Fruit fly (Drosophila melanogaster) whole organism, embryonic: ENCODE results near the gene Ser.

Experiments
- Adf1 ChIP-seq: fragments of 200-800 bp; sonication (Bioruptor generic); IDR thresholded peaks from 2 replicates; pipeline ENCODE4 v1.3.6; 2022; ENCODE audit warnings: missing biosample characterization, missing genetic modification characterization
- Blimp-1 ChIP-seq: fragments of 200-800 bp; sonication (Bioruptor generic); optimal IDR thresholded peaks from 3 replicates; lab custom pipeline; 2018; ENCODE audit warnings: missing biosample characterization, missing genetic modification characterization, mild to moderate bottlenecking, moderate library complexity, missing genetic modification reagents
- CG10543 ChIP-seq: fragments of 200-800 bp; sonication (Bioruptor generic); optimal IDR thresholded peaks from 3 replicates; lab custom pipeline; 2017; ENCODE audit warnings: missing biosample characterization, mild to moderate bottlenecking, missing genetic modification characterization, moderate library complexity
- CG12942 ChIP-seq: fragments of 200-800 bp; sonication (Bioruptor generic); optimal IDR thresholded peaks from 3 replicates; lab custom pipeline; 2016; ENCODE audit warnings: missing biosample characterization, missing genetic modification characterization
- CG13123 ChIP-seq: fragments of 200-800 bp; sonication (Bioruptor generic); optimal IDR thresholded peaks from 2 replicates; lab custom pipeline; 2016; ENCODE audit warnings: missing biosample characterization, missing genetic modification characterization
- CG13624 ChIP-seq: fragments of 200-800 bp; sonication (Bioruptor generic); optimal IDR thresholded peaks from 2 replicates; lab custom pipeline; 2016; ENCODE audit warnings: missing biosample characterization, missing genetic modification characterization
- CG16779 ChIP-seq: fragments of 200-800 bp; sonication (Bioruptor generic); IDR thresholded peaks from 2 replicates; pipeline ENCODE4 v1.3.6; 2022; ENCODE audit warnings: missing biosample characterization, missing genetic modification characterization
- CG17385 ChIP-seq: fragments of 200-800 bp; sonication (Bioruptor generic); optimal IDR thresholded peaks from 3 replicates; lab custom pipeline; 2018; ENCODE audit warnings: missing biosample characterization, mild to moderate bottlenecking, missing genetic modification characterization
- CG2712 ChIP-seq: fragments of 200-800 bp; optimal IDR thresholded peaks from 3 replicates; lab custom pipeline; 2019; ENCODE audit warnings: missing biosample characterization, mild to moderate bottlenecking, missing genetic modification characterization, moderate library complexity
- CG30403 ChIP-seq: fragments of 200-800 bp; sonication (Bioruptor generic); optimal IDR thresholded peaks from 3 replicates; lab custom pipeline; 2016; ENCODE audit warnings: missing biosample characterization, missing genetic modification characterization
- CG5953 ChIP-seq: fragments of 200-800 bp; sonication (Bioruptor generic); IDR thresholded peaks from 2 replicates; pipeline ENCODE4 v1.3.6; 2022; ENCODE audit warnings: missing biosample characterization, missing genetic modification characterization
- CG7357 ChIP-seq: fragments of 200-800 bp; sonication (Bioruptor generic); IDR thresholded peaks from 3 replicates; pipeline ENCODE4 v1.3.6; 2022; ENCODE audit warnings: missing biosample characterization, missing genetic modification characterization
- CG7745 ChIP-seq: fragments of 200-800 bp; sonication (Bioruptor generic); optimal IDR thresholded peaks from 2 replicates; lab custom pipeline; 2018; ENCODE audit warnings: missing biosample characterization, mild to moderate bottlenecking, missing genetic modification characterization, moderate library complexity
- CG9727 ChIP-seq: fragments of 200-800 bp; sonication (Bioruptor generic); optimal IDR thresholded peaks from 3 replicates; lab custom pipeline; 2017; ENCODE audit warnings: missing biosample characterization, mild to moderate bottlenecking, missing genetic modification characterization
- CrebB ChIP-seq: fragments of 200-800 bp; sonication (Bioruptor generic); optimal IDR thresholded peaks from 3 replicates; lab custom pipeline; 2018; ENCODE audit warnings: missing biosample characterization, mild to moderate bottlenecking, missing genetic modification characterization
- Deaf1 ChIP-seq: fragments of 200-800 bp; optimal IDR thresholded peaks from 3 replicates; lab custom pipeline; 2019; ENCODE audit warnings: missing biosample characterization, mild to moderate bottlenecking, missing genetic modification characterization, moderate library complexity
- Doc3 ChIP-seq: fragments of 200-800 bp; sonication (Bioruptor generic); IDR thresholded peaks from 3 replicates; pipeline ENCODE4 v1.3.6; 2022; ENCODE audit warnings: missing biosample characterization, missing genetic modification characterization; ENCODE audit not compliant: partially characterized antibody
- ERR ChIP-seq: fragments of 200-800 bp; sonication (Bioruptor generic); optimal IDR thresholded peaks from 2 replicates; lab custom pipeline; 2016; ENCODE audit warnings: missing biosample characterization, missing genetic modification characterization
- Gsc ChIP-seq: fragments of 200-800 bp; sonication (Bioruptor generic); IDR thresholded peaks from 2 replicates; pipeline ENCODE4 v1.3.6; 2022; ENCODE audit warnings: missing biosample characterization, missing genetic modification characterization
- HHEX ChIP-seq: fragments of 200-800 bp; sonication (Bioruptor generic); optimal IDR thresholded peaks from 3 replicates; lab custom pipeline; 2017; ENCODE audit warnings: missing biosample characterization, mild to moderate bottlenecking, missing genetic modification characterization, missing genetic modification reagents
- HLH4C ChIP-seq: fragments of 200-800 bp; sonication (Bioruptor generic); IDR thresholded peaks from 3 replicates; pipeline ENCODE4 v1.3.6; 2022; ENCODE audit warnings: missing biosample characterization, missing genetic modification characterization; ENCODE audit not compliant: partially characterized antibody
- Hand ChIP-seq: fragments of 200-800 bp; sonication (Bioruptor generic); optimal IDR thresholded peaks from 2 replicates; lab custom pipeline; 2017; ENCODE audit warnings: mild to moderate bottlenecking, missing biosample characterization, missing genetic modification reagents, missing genetic modification characterization
- Hmr ChIP-seq: fragments of 200-800 bp; sonication (Bioruptor generic); optimal IDR thresholded peaks from 3 replicates; lab custom pipeline; 2017; ENCODE audit warnings: mild to moderate bottlenecking, missing biosample characterization, missing genetic modification reagents, missing genetic modification characterization
- Kr ChIP-seq: fragments of 200-800 bp; sonication (Bioruptor generic); optimal IDR thresholded peaks from 2 replicates; lab custom pipeline; 2017; ENCODE audit warnings: missing biosample characterization, mild to moderate bottlenecking, missing genetic modification characterization
- MESR4 ChIP-seq: fragments of 200-800 bp; sonication (Bioruptor generic); optimal IDR thresholded peaks from 2 replicates; lab custom pipeline; 2018; ENCODE audit warnings: missing biosample characterization, mild to moderate bottlenecking, missing genetic modification characterization, moderate library complexity
- Mrtf ChIP-seq: fragments of 200-800 bp; sonication (Bioruptor generic); IDR thresholded peaks from 3 replicates; pipeline ENCODE4 v1.3.6; 2022; ENCODE audit warnings: missing biosample characterization, missing genetic modification characterization
- NC2β ChIP-seq: fragments of 200-800 bp; sonication (Bioruptor generic); optimal IDR thresholded peaks from 2 replicates; lab custom pipeline; 2016; ENCODE audit warnings: missing biosample characterization, missing genetic modification characterization
- NfI ChIP-seq: fragments of 200-800 bp; sonication (Bioruptor generic); optimal IDR thresholded peaks from 3 replicates; lab custom pipeline; 2018; ENCODE audit warnings: missing biosample characterization, mild to moderate bottlenecking, missing genetic modification characterization, moderate library complexity
- ato ChIP-seq: fragments of 200-800 bp; sonication (Bioruptor generic); IDR thresholded peaks from 2 replicates; pipeline ENCODE4 v1.3.6; 2022; ENCODE audit warnings: missing biosample characterization, missing genetic modification characterization; ENCODE audit not compliant: partially characterized antibody
- br ChIP-seq: fragments of >200 bp; optimal IDR thresholded peaks from 2 replicates; lab custom pipeline; 2017
- btn ChIP-seq: fragments of 200-800 bp; sonication (Bioruptor generic); optimal IDR thresholded peaks from 2 replicates; lab custom pipeline; 2016; ENCODE audit warnings: missing biosample characterization, missing genetic modification characterization
- caup ChIP-seq: fragments of 200-800 bp; sonication (Bioruptor generic); optimal IDR thresholded peaks from 3 replicates; lab custom pipeline; 2017; ENCODE audit warnings: missing biosample characterization, mild to moderate bottlenecking, missing genetic modification characterization, moderate library complexity; ENCODE audit not compliant: severe bottlenecking
- chinmo ChIP-seq: fragments of 200-800 bp; sonication (Bioruptor generic); IDR thresholded peaks from 4 replicates; pipeline ENCODE4 v1.3.6; 2022; ENCODE audit warnings: missing biosample characterization, missing genetic modification characterization; ENCODE audit not compliant: partially characterized antibody
- chn ChIP-seq: fragments of 200-800 bp; sonication (Bioruptor generic); optimal IDR thresholded peaks from 2 replicates; lab custom pipeline; 2016; ENCODE audit warnings: missing biosample characterization, missing genetic modification characterization
- crol ChIP-seq: fragments of 200-800 bp; sonication (Bioruptor generic); IDR thresholded peaks from 2 replicates; pipeline ENCODE4 v1.3.6; 2022; ENCODE audit warnings: missing biosample characterization, missing genetic modification characterization
- danr ChIP-seq: fragments of 200-800 bp; sonication (Bioruptor generic); IDR thresholded peaks from 2 replicates; pipeline ENCODE4 v1.3.6; 2022; ENCODE audit warnings: missing biosample characterization, missing genetic modification characterization
- dati ChIP-seq: fragments of 200-800 bp; sonication (Bioruptor generic); IDR thresholded peaks from 2 replicates; pipeline ENCODE4 v1.3.6; 2022; ENCODE audit warnings: missing biosample characterization, missing genetic modification characterization
- en ChIP-seq: fragments of 200-800 bp; sonication (Bioruptor generic); optimal IDR thresholded peaks from 2 replicates; lab custom pipeline; 2016; ENCODE audit warnings: missing biosample characterization, missing genetic modification characterization
- ftz-f1 ChIP-seq: fragments of 200-800 bp; sonication (Bioruptor generic); optimal IDR thresholded peaks from 2 replicates; lab custom pipeline; 2016; ENCODE audit warnings: missing biosample characterization, missing genetic modification characterization
- gce ChIP-seq: fragments of 200-800 bp; sonication (Bioruptor generic); IDR thresholded peaks from 3 replicates; pipeline ENCODE4 v1.3.6; 2022; ENCODE audit warnings: missing biosample characterization, missing genetic modification characterization
- grn ChIP-seq: fragments of 200-800 bp; sonication (Bioruptor generic); optimal IDR thresholded peaks from 3 replicates; lab custom pipeline; 2017; ENCODE audit warnings: missing biosample characterization, missing genetic modification characterization
- gro ChIP-seq: fragments of 200-800 bp; sonication (Bioruptor generic); optimal IDR thresholded peaks from 2 replicates; lab custom pipeline; 2016; ENCODE audit warnings: missing biosample characterization, missing genetic modification characterization
- lilli ChIP-seq: fragments of 200-800 bp; sonication (Bioruptor generic); optimal IDR thresholded peaks from 3 replicates; lab custom pipeline; 2016; ENCODE audit warnings: missing biosample characterization, missing genetic modification characterization
- lola ChIP-seq, 3 experiments: fragments of >200 bp in 2 of 3; fragments of 200-800 bp in 1 of 3; sonication (Bioruptor generic) in 1 of 3; optimal IDR thresholded peaks; 2 replicates each; lab custom pipeline; 2017 to 2019; ENCODE audit warnings: missing biosample characterization in 3 of 3, missing genetic modification characterization in 3 of 3, mild to moderate bottlenecking in 1 of 3, moderate library complexity in 1 of 3
- nerfin-2 ChIP-seq: fragments of 200-800 bp; sonication (Bioruptor generic); IDR thresholded peaks from 2 replicates; pipeline ENCODE4 v1.3.6; 2022; ENCODE audit warnings: missing biosample characterization, missing genetic modification characterization; ENCODE audit not compliant: partially characterized antibody
- scrt ChIP-seq: fragments of 200-800 bp; sonication (Bioruptor generic); optimal IDR thresholded peaks from 2 replicates; lab custom pipeline; 2018; ENCODE audit warnings: missing biosample characterization, mild to moderate bottlenecking, missing genetic modification characterization, moderate library complexity
- so ChIP-seq: fragments of 200-800 bp; sonication (Bioruptor generic); IDR thresholded peaks from 3 replicates; pipeline ENCODE4 v1.3.6; 2022; ENCODE audit warnings: missing biosample characterization, missing genetic modification characterization
- tll ChIP-seq, 2 experiments: fragments of 200-800 bp in 1 of 2; fragments of >200 bp in 1 of 2; sonication (Bioruptor generic) in 1 of 2; optimal IDR thresholded peaks; 2 replicates each; lab custom pipeline; 2017 to 2019; ENCODE audit warnings: missing biosample characterization in 2 of 2, missing genetic modification characterization in 2 of 2, mild to moderate bottlenecking in 1 of 2, moderate library complexity in 1 of 2

Ser gene

dm6 chr3R:27154001-27154400, 40.1 kb downstream of the Ser start:
- TF ChIP-seq gro (GFP tag; lab: Kevin White, UChicago) (no peak), gce (GFP tag; lab: Robert Waterston, UW) (no peak), crol (GFP tag; lab: Robert Waterston, UW) (peak; percentile 39; the same call in 1 of the 2 replicates), CrebB (tag; lab: Kevin White, UChicago) (no peak), nerfin-2 (GFP tag; lab: Robert Waterston, UW) (no peak), btn (GFP tag; lab: Kevin White, UChicago) (no peak), ftz-f1 (GFP tag; lab: Kevin White, UChicago) (peak; percentile 82), Blimp-1 (no peak), CG16779 (GFP tag; lab: Robert Waterston, UW) (no peak), dati (GFP tag; lab: Robert Waterston, UW) (no peak), Kr (GFP tag; lab: Kevin White, UChicago) (no peak), danr (GFP tag; lab: Robert Waterston, UW) (no peak), CG13123 (GFP tag; lab: Kevin White, UChicago) (no peak), CG10543 (no peak), CG12942 (GFP tag; lab: Kevin White, UChicago) (no peak), br (no peak), HLH4C (GFP tag; lab: Robert Waterston, UW) (no peak), so (GFP tag; lab: Robert Waterston, UW) (no peak), chinmo (GFP tag; lab: Robert Waterston, UW) (0 out of 4 replicates have a peak, but pooled peaks have one; percentile 31), Adf1 (peak; percentile 3; the same call in 1 of the 2 replicates), CG5953 (GFP tag; lab: Robert Waterston, UW) (no peak), lola (GFP tag; optimal IDR thresholded peaks at IDR 0.05; lab: Kevin White, UChicago) (no peak), CG17385 (GFP tag; lab: Kevin White, UChicago) (no peak), CG13624 (no peak), MESR4 (GFP tag; lab: Kevin White, UChicago) (no peak), grn (no peak)

dm6 chr3R:27153062-27153878, 40.8 kb downstream of the Ser start:
- TF ChIP-seq scrt (GFP tag; lab: Kevin White, UChicago) (peak; percentile 52), CG30403 (GFP tag; lab: Kevin White, UChicago) (peak; percentile 47), Deaf1 (tag; lab: Kevin White, UChicago) (peak; percentile 38), CG9727 (GFP tag; lab: Kevin White, UChicago) (peak; percentile 70), Doc3 (GFP tag; lab: Robert Waterston, UW) (no peak), CG2712 (tag; lab: Kevin White, UChicago) (peak; percentile 48), Kr (GFP tag; lab: Kevin White, UChicago) (no peak), Gsc (GFP tag; lab: Robert Waterston, UW) (no peak), tll (GFP tag; optimal IDR thresholded peaks at IDR 0.05; lab: Kevin White, UChicago) (no peak), Mrtf (GFP tag; lab: Robert Waterston, UW) (0 out of 3 replicates have a peak, but pooled peaks have one; percentile 7), chn (GFP tag; lab: Kevin White, UChicago) (no peak), en (GFP tag; lab: Kevin White, UChicago) (no peak), lilli (peak; percentile 73), ERR (GFP tag; lab: Kevin White, UChicago) (no peak), CG13624 (peak; percentile 49), ato (GFP tag; lab: Robert Waterston, UW) (no peak), caup (peak; percentile 67), HHEX (GFP tag; lab: Kevin White, UChicago) (peak; percentile 23), CG7745 (tag; lab: Kevin White, UChicago) (no peak), NfI (GFP tag; lab: Kevin White, UChicago) (peak; percentile 46), NC2β (GFP tag; lab: Kevin White, UChicago) (no peak), Hand (GFP tag; lab: Kevin White, UChicago) (peak; percentile 34), Hmr (GFP tag; lab: Kevin White, UChicago) (peak; percentile 79), CG7357 (GFP tag; lab: Robert Waterston, UW) (0 out of 3 replicates have a peak, but pooled peaks have one; percentile 33)
